Fruit fly (Drosophila melanogaster) S2 (cell line): ENCODE data around the gene CG14036.

Experiments used
- CG8478 ChIP-seq: fragments of >200 bp; optimal IDR thresholded peaks from 2 replicates; lab custom pipeline; 2018
- CTCF ChIP-seq, 2 experiments: fragments of >200 bp; optimal IDR thresholded peaks; 2 replicates each; lab custom pipeline; 2018

The CG14036 gene

dm6 chr2L:5004677-5005463, 49.9 kb downstream of the CG14036 start:
- TF ChIP-seq CG8478 (lab: Kevin White, UChicago) (no peak), CTCF (optimal IDR thresholded peaks at IDR 0.05; lab: Kevin White, UChicago) (no peak)
